Worm (Caenorhabditis elegans): ENCODE measurements around the gene F52D2.6.

- TF ChIP-seq lsy-2 (tag; optimal IDR thresholded peaks at IDR 0.05) (no peak), mep-1 (tag; optimal IDR thresholded peaks at IDR 0.05) (no peak), nhr-237 (tag; optimal IDR thresholded peaks at IDR 0.05) (no peak), nhr-12 (tag; optimal IDR thresholded peaks at IDR 0.05) (no peak), unc-39 (tag; optimal IDR thresholded peaks at IDR 0.05) (no peak), sptf-1 (tag; optimal IDR thresholded peaks at IDR 0.05) (no peak), nhr-76 (tag; optimal IDR thresholded peaks at IDR 0.05) (no peak), elt-3 (tag; optimal IDR thresholded peaks at IDR 0.05) (no peak), unc-62 (GFP tag; optimal IDR thresholded peaks at IDR 0.05) (no peak), elt-1 (tag; optimal IDR thresholded peaks at IDR 0.05; ENCODE audit: borderline replicate concordance, insufficient read depth) (no peak), bed-3 (GFP tag; optimal IDR thresholded peaks at IDR 0.05) (no peak), snpc-4 (tag; optimal IDR thresholded peaks at IDR 0.05) (no peak)
Observed at ce11 chrX:1997934-1998333, 22.1 kb downstream of the F52D2.6 start, which contains the start of gene Y40A1A.3.

Data from whole organism, mixed stage, embryonic.